Fruit fly (Drosophila melanogaster) whole organism, embryonic: ENCODE results near the gene CG31875.
A peak's percentile ranks its signal among the peaks of the same experiment; 100 is the strongest.

ENCODE experiments used
- Adf1 ChIP-seq: fragments of 200-800 bp; sonication (Bioruptor generic); IDR thresholded peaks from 2 replicates; pipeline ENCODE4 v1.3.6; 2022; ENCODE audit warnings: missing biosample characterization, missing genetic modification characterization
- Awh ChIP-seq: fragments of 200-800 bp; sonication (Bioruptor generic); IDR thresholded peaks from 2 replicates; pipeline ENCODE4, ENCODE4 v1.3.6; 2022; ENCODE audit warnings: missing biosample characterization, missing genetic modification characterization
- CG1024 ChIP-seq: fragments of 200-800 bp; sonication (Bioruptor generic); IDR thresholded peaks from 2 replicates; pipeline ENCODE4 v1.3.6; 2022; ENCODE audit warnings: missing biosample characterization, missing genetic modification characterization
- CG10543 ChIP-seq: fragments of 200-800 bp; sonication (Bioruptor generic); optimal IDR thresholded peaks from 3 replicates; lab custom pipeline; 2017; ENCODE audit warnings: missing biosample characterization, mild to moderate bottlenecking, missing genetic modification characterization, moderate library complexity
- CG11696 ChIP-seq: fragments of 200-800 bp; sonication (Bioruptor generic); IDR thresholded peaks from 2 replicates; pipeline ENCODE4 v1.3.6; 2022; ENCODE audit warnings: missing biosample characterization, missing genetic modification characterization
- CG11723 ChIP-seq: fragments of 200-800 bp; sonication (Bioruptor generic); optimal IDR thresholded peaks from 2 replicates; lab custom pipeline; 2017; ENCODE audit warnings: missing biosample characterization, mild to moderate bottlenecking, missing genetic modification characterization
- CG12071 ChIP-seq: fragments of 200-800 bp; sonication (Bioruptor generic); optimal IDR thresholded peaks from 3 replicates; lab custom pipeline; 2018; ENCODE audit warnings: missing biosample characterization, mild to moderate bottlenecking, missing genetic modification characterization
- CG13287 ChIP-seq: fragments of 200-800 bp; sonication (Bioruptor generic); IDR thresholded peaks from 2 replicates; pipeline ENCODE4 v1.3.6; 2022; ENCODE audit warnings: missing biosample characterization, missing genetic modification characterization; ENCODE audit not compliant: partially characterized antibody
- CG1529 ChIP-seq: fragments of 200-800 bp; sonication (Bioruptor generic); optimal IDR thresholded peaks from 3 replicates; lab custom pipeline; 2018; ENCODE audit warnings: missing biosample characterization, missing genetic modification characterization
- CG15696 ChIP-seq: fragments of 200-800 bp; sonication (Bioruptor generic); optimal IDR thresholded peaks from 2 replicates; lab custom pipeline; 2019; ENCODE audit warnings: missing biosample characterization, mild to moderate bottlenecking, missing genetic modification characterization, moderate library complexity
- CG1603 ChIP-seq: fragments of 200-800 bp; sonication (Bioruptor generic); optimal IDR thresholded peaks from 2 replicates; lab custom pipeline; 2019; ENCODE audit warnings: missing biosample characterization, mild to moderate bottlenecking, missing genetic modification characterization, moderate library complexity
- CG16779 ChIP-seq: fragments of 200-800 bp; sonication (Bioruptor generic); IDR thresholded peaks from 2 replicates; pipeline ENCODE4 v1.3.6; 2022; ENCODE audit warnings: missing biosample characterization, missing genetic modification characterization
- CG16813 ChIP-seq: fragments of 200-800 bp; sonication (Bioruptor generic); IDR thresholded peaks from 3 replicates; pipeline ENCODE4 v1.3.6; 2022; ENCODE audit warnings: missing biosample characterization, missing genetic modification characterization; ENCODE audit not compliant: partially characterized antibody
- CG16815 ChIP-seq: fragments of 200-800 bp; sonication (Bioruptor generic); optimal IDR thresholded peaks from 3 replicates; lab custom pipeline; 2017; ENCODE audit warnings: missing biosample characterization, mild to moderate bottlenecking, missing genetic modification characterization
- CG30020 ChIP-seq: fragments of 200-800 bp; optimal IDR thresholded peaks from 2 replicates; lab custom pipeline; 2019; ENCODE audit warnings: missing biosample characterization, mild to moderate bottlenecking, missing genetic modification characterization, moderate library complexity
- CG3163 ChIP-seq: fragments of 200-800 bp; sonication (Bioruptor generic); optimal IDR thresholded peaks from 3 replicates; lab custom pipeline; 2016; ENCODE audit warnings: missing biosample characterization, missing genetic modification characterization
- CG32767 ChIP-seq: fragments of 200-800 bp; sonication (Bioruptor generic); IDR thresholded peaks from 2 replicates; pipeline ENCODE4 v1.3.6; 2022; ENCODE audit warnings: missing biosample characterization, missing genetic modification characterization
- CG33213 ChIP-seq: fragments of 200-800 bp; sonication (Bioruptor generic); optimal IDR thresholded peaks from 3 replicates; lab custom pipeline; 2016; ENCODE audit warnings: missing biosample characterization, missing genetic modification characterization
- CG4328 ChIP-seq: fragments of 200-800 bp; sonication (Bioruptor generic); optimal IDR thresholded peaks from 3 replicates; lab custom pipeline; 2017; ENCODE audit warnings: missing biosample characterization, missing genetic modification reagents, missing genetic modification characterization
- CG6254 ChIP-seq: fragments of 200-800 bp; sonication (Bioruptor generic); optimal IDR thresholded peaks from 3 replicates; lab custom pipeline; 2017; ENCODE audit warnings: mild to moderate bottlenecking, missing biosample characterization, missing genetic modification reagents, missing genetic modification characterization
- CG6654 ChIP-seq: fragments of 200-800 bp; sonication (Bioruptor generic); optimal IDR thresholded peaks from 2 replicates; lab custom pipeline; 2017; ENCODE audit warnings: missing biosample characterization, mild to moderate bottlenecking, missing genetic modification characterization
- CG7556 ChIP-seq: fragments of 200-800 bp; sonication (Bioruptor generic); optimal IDR thresholded peaks from 2 replicates; lab custom pipeline; 2017; ENCODE audit warnings: missing biosample characterization, mild to moderate bottlenecking, missing genetic modification characterization
- CG9727 ChIP-seq: fragments of 200-800 bp; sonication (Bioruptor generic); optimal IDR thresholded peaks from 3 replicates; lab custom pipeline; 2017; ENCODE audit warnings: missing biosample characterization, mild to moderate bottlenecking, missing genetic modification characterization
- Camta ChIP-seq: fragments of 200-800 bp; sonication (Bioruptor generic); optimal IDR thresholded peaks from 2 replicates; lab custom pipeline; 2016; ENCODE audit warnings: missing biosample characterization, missing genetic modification characterization
- HHEX ChIP-seq: fragments of 200-800 bp; sonication (Bioruptor generic); optimal IDR thresholded peaks from 3 replicates; lab custom pipeline; 2017; ENCODE audit warnings: missing biosample characterization, mild to moderate bottlenecking, missing genetic modification characterization, missing genetic modification reagents
- Hmr ChIP-seq: fragments of 200-800 bp; sonication (Bioruptor generic); optimal IDR thresholded peaks from 3 replicates; lab custom pipeline; 2017; ENCODE audit warnings: mild to moderate bottlenecking, missing biosample characterization, missing genetic modification reagents, missing genetic modification characterization
- NFAT ChIP-seq: fragments of 200-800 bp; sonication (Bioruptor generic); IDR thresholded peaks from 2 replicates; pipeline ENCODE4 v1.3.6; 2022; ENCODE audit warnings: missing biosample characterization, missing genetic modification characterization
- NK7.1 ChIP-seq: fragments of 200-800 bp; sonication (Bioruptor generic); optimal IDR thresholded peaks from 3 replicates; lab custom pipeline; 2016; ENCODE audit warnings: missing biosample characterization, missing genetic modification characterization
- Opbp ChIP-seq: fragments of 200-800 bp; sonication (Bioruptor generic); IDR thresholded peaks from 3 replicates; pipeline ENCODE4 v1.3.6; 2022; ENCODE audit warnings: missing biosample characterization, missing genetic modification characterization; ENCODE audit not compliant: partially characterized antibody
- Sin3A ChIP-seq: fragments of >200 bp; optimal IDR thresholded peaks from 2 replicates; lab custom pipeline; 2018
- Usf ChIP-seq: fragments of 200-800 bp; sonication (Bioruptor generic); optimal IDR thresholded peaks from 2 replicates; lab custom pipeline; 2017; ENCODE audit warnings: missing genotype, missing biosample characterization, missing genetic modification characterization
- ara ChIP-seq: fragments of 200-800 bp; sonication (Bioruptor generic); IDR thresholded peaks from 2 replicates; pipeline ENCODE4 v1.3.6; 2022; ENCODE audit warnings: missing biosample characterization, missing genetic modification characterization
- br ChIP-seq: fragments of >200 bp; optimal IDR thresholded peaks from 2 replicates; lab custom pipeline; 2017
- btn ChIP-seq: fragments of 200-800 bp; sonication (Bioruptor generic); optimal IDR thresholded peaks from 2 replicates; lab custom pipeline; 2016; ENCODE audit warnings: missing biosample characterization, missing genetic modification characterization
- chif ChIP-seq, 2 experiments: fragments of 200-800 bp; sonication (Bioruptor generic); optimal IDR thresholded peaks; 3 replicates each; lab custom pipeline; 2016; ENCODE audit warnings: missing biosample characterization in 2 of 2, missing genetic modification characterization in 2 of 2
- dysf ChIP-seq: fragments of 200-800 bp; sonication (Bioruptor generic); IDR thresholded peaks from 3 replicates; pipeline ENCODE4 v1.3.6; 2022; ENCODE audit warnings: missing biosample characterization, missing genetic modification characterization
- emc ChIP-seq: fragments of 200-800 bp; sonication (Bioruptor generic); optimal IDR thresholded peaks from 2 replicates; lab custom pipeline; 2016; ENCODE audit warnings: missing biosample characterization, missing genetic modification characterization
- fu2 ChIP-seq: fragments of 200-800 bp; sonication (Bioruptor generic); optimal IDR thresholded peaks from 2 replicates; lab custom pipeline; 2016; ENCODE audit warnings: missing biosample characterization, missing genetic modification characterization
- inv ChIP-seq: fragments of 200-800 bp; sonication (Bioruptor generic); IDR thresholded peaks from 2 replicates; pipeline ENCODE4 v1.3.6; 2022; ENCODE audit warnings: missing biosample characterization, missing genetic modification characterization; ENCODE audit not compliant: partially characterized antibody
- lilli ChIP-seq: fragments of 200-800 bp; sonication (Bioruptor generic); optimal IDR thresholded peaks from 3 replicates; lab custom pipeline; 2016; ENCODE audit warnings: missing biosample characterization, missing genetic modification characterization
- onecut ChIP-seq: fragments of 200-800 bp; sonication (Bioruptor generic); IDR thresholded peaks from 2 replicates; pipeline ENCODE4 v1.3.6; 2022; ENCODE audit warnings: missing biosample characterization, missing genetic modification characterization
- p53 ChIP-seq: fragments of 200-800 bp; sonication (Bioruptor generic); optimal IDR thresholded peaks from 2 replicates; lab custom pipeline; 2016; ENCODE audit warnings: missing biosample characterization, missing genetic modification characterization
- ro ChIP-seq: fragments of 200-800 bp; sonication (Bioruptor generic); IDR thresholded peaks from 2 replicates; pipeline ENCODE4 v1.3.6; 2022; ENCODE audit warnings: missing biosample characterization, missing genetic modification characterization
- row ChIP-seq: fragments of 200-800 bp; sonication (Bioruptor generic); IDR thresholded peaks from 3 replicates; pipeline ENCODE4 v1.3.6; 2022; ENCODE audit warnings: missing biosample characterization, missing genetic modification characterization
- sd ChIP-seq: fragments of 200-800 bp; sonication (Bioruptor generic); optimal IDR thresholded peaks from 3 replicates; lab custom pipeline; 2018; ENCODE audit warnings: missing biosample characterization, mild to moderate bottlenecking, missing genetic modification characterization, moderate library complexity
- stc ChIP-seq: fragments of 200-800 bp; sonication (Bioruptor generic); IDR thresholded peaks from 2 replicates; pipeline ENCODE4 v1.3.6; 2022; ENCODE audit warnings: missing biosample characterization, missing genetic modification characterization
- toy ChIP-seq: fragments of 200-800 bp; sonication (Bioruptor generic); IDR thresholded peaks from 2 replicates; pipeline ENCODE4 v1.3.6; 2022; ENCODE audit warnings: missing biosample characterization, missing genetic modification characterization
- vnd ChIP-seq: fragments of 200-800 bp; sonication (Bioruptor generic); IDR thresholded peaks from 3 replicates; pipeline ENCODE4 v1.3.6; 2022; ENCODE audit warnings: missing biosample characterization, missing genetic modification characterization; ENCODE audit not compliant: partially characterized antibody
- vvl ChIP-seq: fragments of 200-800 bp; sonication (Bioruptor generic); IDR thresholded peaks from 2 replicates; pipeline ENCODE4 v1.3.6; 2022; ENCODE audit warnings: missing biosample characterization, missing genetic modification characterization
- wor ChIP-seq: fragments of 200-800 bp; sonication (Bioruptor generic); IDR thresholded peaks from 2 replicates; pipeline ENCODE4 v1.3.6; 2022; ENCODE audit warnings: missing biosample characterization, missing genetic modification characterization
- z ChIP-seq: fragments of 200-800 bp; sonication (Bioruptor generic); IDR thresholded peaks from 3 replicates; pipeline ENCODE4 v1.3.6; 2022; ENCODE audit warnings: missing biosample characterization, missing genetic modification characterization
- zen ChIP-seq: fragments of 200-800 bp; sonication (Bioruptor generic); optimal IDR thresholded peaks from 3 replicates; lab custom pipeline; 2018; ENCODE audit warnings: missing biosample characterization, mild to moderate bottlenecking, missing genetic modification characterization, moderate library complexity

CG31875 gene

dm6 chr2L:9954119-9954518 is 48.4 kb downstream of the CG31875 start, which contains the start of the genes CG13126 and CG4709 (continued):
- TF ChIP-seq Opbp (GFP tag; lab: Robert Waterston, UW): no peak
- peak; percentile 10 for TF ChIP-seq CG1603 (tag; lab: Kevin White, UChicago)
- TF ChIP-seq Adf1 (GFP tag; lab: Robert Waterston, UW): peak; percentile 70
- TF ChIP-seq NFAT (GFP tag; lab: Robert Waterston, UW): peak; percentile 71; the same call in 1 of the 2 replicates
- no peak for TF ChIP-seq br (lab: Kevin White, UChicago)
- TF ChIP-seq row (GFP tag; lab: Robert Waterston, UW): peak; percentile 96
- 0 out of 2 replicates have a peak, but pooled peaks have one; percentile 45 for TF ChIP-seq toy
- peak; percentile 93 for TF ChIP-seq stc (GFP tag; lab: Robert Waterston, UW)
- TF ChIP-seq CG7556 (GFP tag; lab: Kevin White, UChicago): peak; percentile 92
- TF ChIP-seq inv (GFP tag; lab: Robert Waterston, UW): no peak
- TF ChIP-seq p53 (GFP tag; lab: Kevin White, UChicago): no peak
- peak; percentile 76 for TF ChIP-seq CG4328 (GFP tag; lab: Kevin White, UChicago)
- TF ChIP-seq Camta (GFP tag; lab: Kevin White, UChicago): peak; percentile 41
- TF ChIP-seq CG30020 (tag; lab: Kevin White, UChicago): peak; percentile 78
- peak; percentile 57 for TF ChIP-seq Usf (GFP tag; lab: Kevin White, UChicago)
- peak; percentile 73 for TF ChIP-seq CG6654 (GFP tag; lab: Kevin White, UChicago)
- TF ChIP-seq CG16813: no peak
- TF ChIP-seq dysf (GFP tag; lab: Robert Waterston, UW): peak; percentile 92
- TF ChIP-seq CG11696 (GFP tag; lab: Robert Waterston, UW): peak; percentile 100
- TF ChIP-seq zen (tag; lab: Kevin White, UChicago): peak; percentile 96
- TF ChIP-seq vnd (GFP tag; lab: Robert Waterston, UW): no peak
- peak; percentile 81 for TF ChIP-seq lilli (GFP tag; lab: Kevin White, UChicago)
- no peak for TF ChIP-seq CG3163 (GFP tag; lab: Kevin White, UChicago)
- no peak for TF ChIP-seq z (GFP tag; lab: Robert Waterston, UW)
- peak; percentile 29 for TF ChIP-seq CG12071
- TF ChIP-seq CG16815 (GFP tag; lab: Kevin White, UChicago): peak; percentile 80
- peak; percentile 89 for TF ChIP-seq Awh (GFP tag; lab: Robert Waterston, UW)
- TF ChIP-seq CG9727 (GFP tag; lab: Kevin White, UChicago): peak; percentile 96
- TF ChIP-seq NK7.1 (GFP tag; lab: Kevin White, UChicago): peak; percentile 29
- TF ChIP-seq onecut (GFP tag; lab: Robert Waterston, UW): peak; percentile 71
- TF ChIP-seq Hmr (GFP tag; lab: Kevin White, UChicago): peak; percentile 91
- TF ChIP-seq CG11723 (GFP tag; lab: Kevin White, UChicago): peak; percentile 74
- TF ChIP-seq CG6254 (GFP tag; lab: Kevin White, UChicago): peak; percentile 92
- peak; percentile 5 for TF ChIP-seq fu2 (GFP tag; lab: Kevin White, UChicago)
- TF ChIP-seq CG13287 (GFP tag; lab: Robert Waterston, UW): no peak; the same call in 1 of the 2 replicates
- peak; percentile 1 for TF ChIP-seq emc
- TF ChIP-seq sd (tag; lab: Kevin White, UChicago): peak; percentile 67
- TF ChIP-seq CG1529: peak; percentile 70
- TF ChIP-seq wor (GFP tag; lab: Robert Waterston, UW): peak; percentile 64
- no peak for TF ChIP-seq CG16779 (GFP tag; lab: Robert Waterston, UW)
- TF ChIP-seq CG10543 (GFP tag; lab: Kevin White, UChicago): peak; percentile 63
- TF ChIP-seq btn (GFP tag; lab: Kevin White, UChicago): no peak
- TF ChIP-seq CG15696: peak; percentile 95
- TF ChIP-seq vvl: peak; percentile 97
- TF ChIP-seq CG33213: peak; percentile 49
- peak; percentile 89 for TF ChIP-seq ara (GFP tag; lab: Robert Waterston, UW)
- peak; percentile 66; the same call in 1 of the 2 replicates for TF ChIP-seq CG1024 (GFP tag; lab: Robert Waterston, UW)
- TF ChIP-seq Sin3A (lab: Kevin White, UChicago): peak; percentile 18
- peak; percentile 75 for TF ChIP-seq ro
- TF ChIP-seq CG32767 (GFP tag; lab: Robert Waterston, UW): peak; percentile 88
- TF ChIP-seq HHEX (GFP tag; lab: Kevin White, UChicago): peak; percentile 92
- peak in 1 of 2 experiments; percentile 42 for TF ChIP-seq chif (GFP tag; optimal IDR thresholded peaks at IDR 0.05; lab: Kevin White, UChicago)
